Fruit fly (Drosophila melanogaster) whole organism, wandering third instar larva: ENCODE results near the gene CG34256.
A peak's percentile ranks its signal among the peaks of the same experiment; 100 is the strongest.

ENCODE experiments used
- Abd-B ChIP-seq: fragments of >200 bp; optimal IDR thresholded peaks from 2 replicates; lab custom pipeline; 2017; ENCODE audit warnings: missing biosample characterization, missing genetic modification characterization
- CG32264 ChIP-seq: fragments of 200-800 bp; sonication (Bioruptor generic); optimal IDR thresholded peaks from 2 replicates; lab custom pipeline; 2016; ENCODE audit warnings: missing biosample characterization, missing genetic modification characterization
- CG9705 ChIP-seq: fragments of 200-800 bp; sonication (Bioruptor generic); optimal IDR thresholded peaks from 2 replicates; lab custom pipeline; 2018; ENCODE audit warnings: missing biosample characterization, mild to moderate bottlenecking, missing genetic modification characterization
- CrebA ChIP-seq: fragments of 200-800 bp; sonication (Bioruptor generic); optimal IDR thresholded peaks from 2 replicates; lab custom pipeline; 2016; ENCODE audit warnings: missing biosample characterization, mild to moderate bottlenecking, missing genetic modification characterization, borderline replicate concordance
- Dfd ChIP-seq: fragments of >200 bp; optimal IDR thresholded peaks from 2 replicates; lab custom pipeline; 2017; ENCODE audit warnings: missing biosample characterization, missing genetic modification characterization
- Dif ChIP-seq: fragments of 200-275, 200-300 bp; sonication (Bioruptor generic); optimal IDR thresholded peaks from 2 replicates; lab custom pipeline; 2018; ENCODE audit warnings: missing biosample characterization, missing genetic modification characterization; ENCODE audit not compliant: partially characterized antibody
- GATAd ChIP-seq: sonication (Bioruptor generic); optimal IDR thresholded peaks from 2 replicates; lab custom pipeline; 2016; ENCODE audit warnings: missing biosample characterization, missing genetic modification characterization
- HLH106 ChIP-seq: fragments of 200-800 bp; optimal IDR thresholded peaks from 3 replicates; lab custom pipeline; 2019; ENCODE audit warnings: missing biosample characterization, mild to moderate bottlenecking, missing genetic modification characterization, moderate library complexity
- Hnf4 ChIP-seq: fragments of 200-800 bp; sonication (Bioruptor generic); optimal IDR thresholded peaks from 2 replicates; lab custom pipeline; 2016; ENCODE audit warnings: missing biosample characterization, mild to moderate bottlenecking, missing genetic modification characterization
- Hr78 ChIP-seq: fragments of >200 bp; optimal IDR thresholded peaks from 2 replicates; lab custom pipeline; 2017; ENCODE audit warnings: missing biosample characterization, missing genetic modification characterization
- Hr83 ChIP-seq: fragments of 200-300 bp; sonication (Bioruptor generic); optimal IDR thresholded peaks from 2 replicates; lab custom pipeline; 2016; ENCODE audit warnings: missing biosample characterization, mild to moderate bottlenecking, missing genetic modification characterization, moderate library complexity; ENCODE audit not compliant: poor library complexity, severe bottlenecking
- Jra ChIP-seq: sonication (Bioruptor generic); optimal IDR thresholded peaks from 2 replicates; lab custom pipeline; 2016; ENCODE audit warnings: missing biosample characterization, missing genetic modification characterization
- Mio ChIP-seq: sonication (Bioruptor generic); optimal IDR thresholded peaks from 2 replicates; lab custom pipeline; 2016; ENCODE audit warnings: missing biosample characterization, missing genetic modification characterization
- Myc ChIP-seq: fragments of >200 bp; optimal IDR thresholded peaks from 2 replicates; lab custom pipeline; 2017
- N ChIP-seq: fragments of >200 bp; optimal IDR thresholded peaks from 2 replicates; lab custom pipeline; 2018; ENCODE audit warnings: missing biosample characterization, missing external identifiers, missing genetic modification characterization
- OdsH ChIP-seq: fragments of 200-800 bp; sonication (Bioruptor generic); optimal IDR thresholded peaks from 2 replicates; lab custom pipeline; 2016; ENCODE audit warnings: missing biosample characterization, mild to moderate bottlenecking, missing genetic modification characterization
- Rel ChIP-seq, 2 experiments: fragments of 200-800 bp; sonication (Bioruptor generic) in 1 of 2; optimal IDR thresholded peaks; 2 replicates in 1 of 2; 3 replicates in 1 of 2; lab custom pipeline; 2016 to 2019; ENCODE audit warnings: mild to moderate bottlenecking in 2 of 2, missing biosample characterization in 2 of 2, missing genetic modification characterization in 2 of 2, moderate library complexity in 1 of 2
- Sp1 ChIP-seq: fragments of 200-800 bp; sonication (Bioruptor generic); optimal IDR thresholded peaks from 3 replicates; lab custom pipeline; 2019; ENCODE audit warnings: missing biosample characterization, mild to moderate bottlenecking, missing genetic modification characterization, moderate library complexity
- Vsx2 ChIP-seq: fragments of 200-300, 225-300 bp; sonication (Bioruptor generic); optimal IDR thresholded peaks from 2 replicates; lab custom pipeline; 2018; ENCODE audit warnings: missing biosample characterization, missing genetic modification characterization; ENCODE audit not compliant: partially characterized antibody
- br ChIP-seq: fragments of 200-800 bp; sonication (Bioruptor generic); optimal IDR thresholded peaks from 2 replicates; lab custom pipeline; 2016; ENCODE audit warnings: missing biosample characterization, missing genetic modification characterization
- brk ChIP-seq: fragments of 200-800 bp; sonication (Bioruptor generic); optimal IDR thresholded peaks from 2 replicates; lab custom pipeline; 2016; ENCODE audit warnings: missing biosample characterization, mild to moderate bottlenecking, missing genetic modification characterization
- dl ChIP-seq, 2 experiments: fragments of 175-275, 200-275 bp in 1 of 2; fragments of 200-275 bp in 1 of 2; sonication (Bioruptor generic); optimal IDR thresholded peaks; lab custom pipeline; 2018; ENCODE audit warnings: mild to moderate bottlenecking in 2 of 2, missing biosample characterization in 2 of 2, missing genetic modification characterization in 2 of 2, moderate library complexity in 2 of 2; ENCODE audit not compliant: partially characterized antibody in 2 of 2, insufficient read depth in 1 of 2
- dmrt93B ChIP-seq: fragments of 200-800 bp; sonication (Bioruptor generic); optimal IDR thresholded peaks from 2 replicates; lab custom pipeline; 2018; ENCODE audit warnings: missing biosample characterization, mild to moderate bottlenecking, missing genetic modification characterization
- dsf ChIP-seq: sonication (Bioruptor generic); optimal IDR thresholded peaks from 2 replicates; lab custom pipeline; 2016; ENCODE audit warnings: missing biosample characterization, missing genetic modification characterization, borderline replicate concordance
- ey ChIP-seq: fragments of 200-800 bp; sonication (Bioruptor generic); optimal IDR thresholded peaks from 2 replicates; lab custom pipeline; 2016; ENCODE audit warnings: missing biosample characterization, missing genetic modification characterization
- foxo ChIP-seq, 2 experiments: fragments of 200-800 bp; sonication (Bioruptor generic); optimal IDR thresholded peaks; 2 replicates in 1 of 2; 3 replicates in 1 of 2; lab custom pipeline; 2016 to 2017; ENCODE audit warnings: missing biosample characterization in 2 of 2, missing genetic modification characterization in 2 of 2
- fru ChIP-seq: fragments of 200-800 bp; sonication (Bioruptor generic); optimal IDR thresholded peaks from 3 replicates; lab custom pipeline; 2016; ENCODE audit warnings: missing biosample characterization, mild to moderate bottlenecking, missing genetic modification characterization
- h ChIP-seq: fragments of 200-800 bp; sonication (Bioruptor generic); optimal IDR thresholded peaks from 3 replicates; lab custom pipeline; 2016; ENCODE audit warnings: missing biosample characterization, mild to moderate bottlenecking, missing genetic modification characterization
- jim ChIP-seq: fragments of 175-275, 200-325 bp; sonication (Bioruptor generic); optimal IDR thresholded peaks from 2 replicates; lab custom pipeline; 2016; ENCODE audit warnings: missing biosample characterization, mild to moderate bottlenecking, missing genetic modification characterization
- lola ChIP-seq: fragments of >200 bp; optimal IDR thresholded peaks from 2 replicates; lab custom pipeline; 2017; ENCODE audit warnings: missing biosample characterization, missing genetic modification characterization
- pan ChIP-seq: fragments of >200 bp; optimal IDR thresholded peaks from 2 replicates; lab custom pipeline; 2017
- psq ChIP-seq: fragments of 200-800 bp; sonication (Bioruptor generic); optimal IDR thresholded peaks from 3 replicates; lab custom pipeline; 2017; ENCODE audit warnings: missing biosample characterization, mild to moderate bottlenecking, missing genetic modification characterization, moderate library complexity
- rgr ChIP-seq: fragments of 200-800 bp; sonication (Bioruptor generic); optimal IDR thresholded peaks from 3 replicates; lab custom pipeline; 2016; ENCODE audit warnings: missing biosample characterization, mild to moderate bottlenecking, missing genetic modification characterization
- sage ChIP-seq: fragments of 200-800 bp; sonication (Bioruptor generic); optimal IDR thresholded peaks from 2 replicates; lab custom pipeline; 2016; ENCODE audit warnings: missing biosample characterization, mild to moderate bottlenecking, missing genetic modification characterization
- sv ChIP-seq: fragments of 200-800 bp; sonication (Bioruptor generic); optimal IDR thresholded peaks from 3 replicates; lab custom pipeline; 2016; ENCODE audit warnings: missing biosample characterization, missing genetic modification characterization
- tai ChIP-seq: sonication (Bioruptor generic); optimal IDR thresholded peaks from 2 replicates; lab custom pipeline; 2016; ENCODE audit warnings: missing biosample characterization, missing genetic modification characterization
- usp ChIP-seq: fragments of >200 bp; optimal IDR thresholded peaks from 2 replicates; lab custom pipeline; 2017; ENCODE audit warnings: missing biosample characterization, missing genetic modification characterization
- woc ChIP-seq: sonication (Bioruptor generic); optimal IDR thresholded peaks from 2 replicates; lab custom pipeline; 2016; ENCODE audit warnings: missing biosample characterization, mild to moderate bottlenecking, missing genetic modification characterization

The CG34256 gene

dm6 chr3L:19018440-19018839, 28.8 kb upstream of the CG34256 start:
- TF ChIP-seq HLH106 (tag; lab: Kevin White, UChicago), result no peak
- TF ChIP-seq, all 38 proteins: peak for 0

DNA sequence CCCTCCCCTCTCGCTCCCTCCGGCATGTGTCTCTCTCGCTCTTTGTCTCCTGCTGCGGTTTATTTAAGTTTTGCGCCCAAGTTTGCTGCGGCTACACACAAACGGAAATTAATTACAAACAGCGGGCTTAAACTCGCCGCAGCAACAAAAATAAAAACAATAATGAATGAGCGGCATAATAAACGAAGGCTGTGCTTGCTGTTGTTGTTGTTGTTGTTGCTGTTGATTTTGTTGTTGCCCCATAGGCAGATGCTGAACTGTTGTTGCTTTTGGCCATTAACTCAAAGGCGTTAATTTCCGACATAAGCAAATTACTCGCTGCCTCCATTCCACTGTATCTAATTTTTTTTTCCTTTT, 27.2 kb upstream of the CG34256 start:
- TF ChIP-seq dl (GFP tag; optimal IDR thresholded peaks at IDR 0.05; lab: Kevin White, UChicago; ENCODE audit: insufficient read depth in 1 of 2, partially characterized antibody in 2 of 2), result no peak
- TF ChIP-seq fru (GFP tag; lab: Kevin White, UChicago), result no peak
- no peak for TF ChIP-seq usp (GFP tag; lab: Kevin White, UChicago)
- no peak for TF ChIP-seq OdsH (GFP tag; lab: Kevin White, UChicago)
- no peak for TF ChIP-seq N
- TF ChIP-seq ey, result no peak
- no peak for TF ChIP-seq Mio (GFP tag; lab: Kevin White, UChicago)
- no peak for TF ChIP-seq HLH106 (tag; lab: Kevin White, UChicago)
- TF ChIP-seq h (GFP tag; lab: Kevin White, UChicago), result no peak
- TF ChIP-seq Hnf4 (GFP tag; lab: Kevin White, UChicago), result no peak
- no peak for TF ChIP-seq CG32264
- TF ChIP-seq foxo (GFP tag; optimal IDR thresholded peaks at IDR 0.05; lab: Kevin White, UChicago), result no peak
- TF ChIP-seq rgr (GFP tag; lab: Kevin White, UChicago), result no peak
- TF ChIP-seq sage (GFP tag; lab: Kevin White, UChicago), result no peak
- no peak for TF ChIP-seq Jra (GFP tag; lab: Kevin White, UChicago)
- no peak for TF ChIP-seq lola (GFP tag; lab: Kevin White, UChicago)
- no peak for TF ChIP-seq Abd-B (GFP tag; lab: Kevin White, UChicago)

DNA sequence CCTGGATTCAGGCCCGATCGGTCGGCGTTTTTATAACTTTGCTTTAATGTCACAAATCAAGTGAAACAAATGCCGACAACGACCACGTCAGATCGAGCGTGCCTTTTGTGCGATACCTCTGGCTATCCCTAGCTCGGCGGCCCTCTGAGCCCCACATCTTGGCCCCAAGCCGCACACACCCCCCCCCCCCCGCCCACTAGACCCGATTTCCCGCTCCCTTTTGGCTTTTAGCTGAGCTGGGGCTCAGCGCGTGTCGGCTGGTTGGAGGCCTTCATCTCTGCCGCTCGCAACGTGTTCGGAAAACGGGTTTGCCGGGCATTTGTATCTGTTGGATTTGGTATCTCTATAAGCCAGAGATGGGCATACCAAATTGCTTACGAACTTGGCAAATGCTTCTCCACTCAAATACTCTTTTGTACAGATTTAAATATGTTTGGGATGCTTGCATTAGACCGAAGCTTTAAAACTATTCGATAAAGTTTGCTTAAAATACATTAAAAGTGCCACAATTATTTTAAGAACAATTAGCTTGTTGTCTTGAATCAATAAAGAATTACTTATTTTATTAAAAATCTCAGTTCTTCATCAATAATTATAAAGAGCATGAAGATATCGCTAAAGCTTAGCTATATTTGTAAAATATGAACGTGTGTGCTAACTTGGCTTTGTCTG, 26.7 kb upstream of the CG34256 start:
- TF ChIP-seq Vsx2 (GFP tag; lab: Kevin White, UChicago) (no peak), Myc (lab: Kevin White, UChicago) (no peak), dsf (GFP tag; lab: Kevin White, UChicago) (no peak), rgr (GFP tag; lab: Kevin White, UChicago) (peak; percentile 49), Abd-B (GFP tag; lab: Kevin White, UChicago) (no peak), lola (GFP tag; lab: Kevin White, UChicago) (no peak), dl (GFP tag; optimal IDR thresholded peaks at IDR 0.05; lab: Kevin White, UChicago; ENCODE audit: insufficient read depth in 1 of 2, partially characterized antibody in 2 of 2) (no peak), Rel (GFP tag; optimal IDR thresholded peaks at IDR 0.05; lab: Kevin White, UChicago) (no peak), Rel (tag; optimal IDR thresholded peaks at IDR 0.05; lab: Kevin White, UChicago) (no peak), fru (GFP tag; lab: Kevin White, UChicago) (peak; percentile 40), sage (GFP tag; lab: Kevin White, UChicago) (no peak), CG9705 (GFP tag; lab: Kevin White, UChicago) (no peak), tai (GFP tag; lab: Kevin White, UChicago) (peak; percentile 61), foxo (GFP tag; optimal IDR thresholded peaks at IDR 0.05; lab: Kevin White, UChicago) (peak in 1 of 2 experiments; percentile 11), psq (GFP tag; lab: Kevin White, UChicago) (peak; percentile 43), dmrt93B (no peak), Dfd (no peak), Dif (GFP tag; lab: Kevin White, UChicago) (no peak), sv (GFP tag; lab: Kevin White, UChicago) (no peak), Mio (GFP tag; lab: Kevin White, UChicago) (no peak), Hr78 (GFP tag; lab: Kevin White, UChicago) (no peak), OdsH (GFP tag; lab: Kevin White, UChicago) (peak; percentile 45), woc (GFP tag; lab: Kevin White, UChicago) (peak; percentile 40), GATAd (GFP tag; lab: Kevin White, UChicago) (no peak), pan (no peak), usp (GFP tag; lab: Kevin White, UChicago) (no peak), N (no peak), Hr83 (GFP tag; lab: Kevin White, UChicago) (no peak), HLH106 (tag; lab: Kevin White, UChicago) (peak; percentile 35), jim (no peak), br (peak; percentile 23), ey (peak; percentile 56), brk (GFP tag; lab: Kevin White, UChicago) (no peak), CrebA (GFP tag; lab: Kevin White, UChicago) (no peak), CG32264 (no peak), Hnf4 (GFP tag; lab: Kevin White, UChicago) (no peak), Jra (GFP tag; lab: Kevin White, UChicago) (no peak), Sp1 (GFP tag; lab: Kevin White, UChicago) (peak; percentile 43), h (GFP tag; lab: Kevin White, UChicago) (peak; percentile 52)
